Worm (Caenorhabditis elegans): Measurements from ENCODE around the gene K08D8.6.

- TF ChIP-seq skn-1 (tag; optimal IDR thresholded peaks at IDR 0.05) = no peak
- TF ChIP-seq rnt-1 (tag; optimal IDR thresholded peaks at IDR 0.05) = no peak
Observed at ce11 chrIV:12892194-12892593, 1.9 kb upstream of the K08D8.6 start, which contains the start of gene K08D8.1.

All from whole organism, L1 larva.